Fruit fly (Drosophila melanogaster) whole organism, larva: ENCODE measurements around the gene CG1703.
"Not testable (repeated sequence)": the region's sequence is repeated elsewhere in the genome, so short reads cannot be mapped to it uniquely, and the experiment has no call there.

Experiments used
- noc ChIP-seq: fragments of 200-800 bp; sonication (Bioruptor generic); optimal IDR thresholded peaks from 3 replicates; lab custom pipeline; 2019; ENCODE audit warnings: missing biosample characterization, mild to moderate bottlenecking, missing genetic modification characterization, moderate library complexity

CG1703 gene

DNA sequence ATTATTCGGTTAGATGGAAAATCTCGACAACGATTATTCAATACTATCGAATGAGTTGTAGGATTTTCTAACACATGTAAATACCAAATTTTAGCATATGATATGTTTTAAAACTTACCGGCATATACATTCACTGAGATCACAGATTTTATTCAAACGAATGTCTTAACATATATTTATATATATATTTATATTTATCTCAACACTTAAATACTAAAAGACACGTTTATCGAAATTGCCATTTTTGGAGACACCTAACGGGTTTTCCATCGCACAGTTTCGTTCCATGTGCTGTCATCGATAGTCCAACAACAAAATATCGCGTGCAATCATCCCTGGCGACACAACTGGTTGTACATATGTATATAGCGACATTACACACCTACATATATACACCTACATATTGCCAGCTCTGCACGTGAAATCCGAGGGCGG, at the start of gene CG1703, which contains the start of gene CG2247:
Gene CG1703, plus strand, starts transcription at position 283 of the 435 bp plus-strand sequence.
Gene CG2247, minus strand, starts transcription at position 8 of the 435 bp plus-strand sequence.
- peak; percentile 12 for TF ChIP-seq noc (tag; lab: Kevin White, UChicago)

DNA sequence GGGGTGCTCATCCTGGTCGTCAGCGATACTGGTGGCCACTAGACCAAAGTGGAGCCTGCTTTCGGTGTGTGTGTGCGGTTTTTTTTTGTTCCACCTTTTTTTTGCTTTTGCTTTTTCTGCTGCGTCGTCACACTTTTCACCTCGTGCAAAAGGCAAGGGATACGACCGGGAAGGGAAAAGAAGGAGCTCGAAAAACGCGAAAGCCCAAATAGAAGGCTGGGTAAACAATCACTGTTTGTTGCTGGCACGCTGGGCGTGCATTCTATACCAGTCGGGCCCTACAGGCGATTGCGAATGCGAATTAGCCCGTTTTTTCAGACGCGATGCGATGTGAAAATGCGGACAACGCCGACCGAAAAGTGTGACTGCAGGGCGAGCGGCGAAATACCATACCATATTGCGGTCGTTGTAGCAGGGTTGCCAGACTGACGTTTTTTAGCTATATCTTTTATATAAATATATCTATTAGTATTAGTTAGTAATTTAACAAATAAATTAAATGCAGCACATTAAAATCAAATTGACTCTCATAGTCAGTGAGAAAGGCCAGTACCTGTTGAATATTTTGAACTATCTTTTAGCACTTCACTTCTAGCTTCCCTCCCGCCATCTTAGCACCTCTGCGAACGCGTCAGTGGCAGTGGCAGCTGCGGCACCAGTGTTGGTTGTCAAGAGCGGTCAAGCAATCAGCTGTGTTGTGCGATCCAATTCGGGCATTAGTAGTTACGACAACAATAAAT, 41.6 kb upstream of the CG1703 start, which contains the start of the genes Polr2A and CG11699:
Gene Polr2A, minus strand, starts transcription at position 371 of the 740 bp plus-strand sequence.
Gene CG11699, plus strand, starts transcription at position 666 of the 740 bp plus-strand sequence.
- TF ChIP-seq noc (tag; lab: Kevin White, UChicago), result peak; percentile 67

DNA sequence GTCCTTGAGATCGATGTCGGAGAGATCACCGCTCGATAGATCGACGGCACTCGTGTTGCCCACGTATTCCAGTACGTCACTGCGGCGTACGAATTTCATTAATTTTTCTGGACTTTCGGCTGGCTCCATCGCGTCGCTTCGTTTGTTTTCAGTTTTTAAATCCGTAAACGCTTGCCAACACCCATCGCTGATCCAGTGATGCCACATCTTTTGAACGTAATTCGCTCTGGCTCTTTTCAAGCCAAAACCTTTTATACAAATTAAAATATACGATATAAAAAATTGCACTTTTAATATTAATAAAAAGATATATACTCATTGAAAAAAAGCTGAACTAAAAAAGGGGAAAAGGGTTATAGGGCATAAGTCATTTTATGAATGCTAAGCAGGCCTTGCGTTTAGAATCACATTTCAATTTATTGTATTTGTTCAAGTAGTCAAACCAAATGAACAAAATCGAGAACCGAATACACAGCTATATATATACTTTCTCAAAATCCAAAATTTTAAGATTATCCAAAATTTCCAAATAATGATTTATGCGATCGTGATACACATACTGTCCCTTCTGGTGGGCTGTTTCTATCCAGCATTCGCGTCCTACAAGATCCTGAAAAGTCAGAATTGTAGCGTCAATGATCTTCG, 39.3 kb upstream of the CG1703 start, which contains the start of the genes Kmn1 and Reepl1:
Gene Kmn1, minus strand, starts transcription at position 173 of the 645 bp plus-strand sequence.
Gene Reepl1, plus strand, starts transcription at position 438 of the 645 bp plus-strand sequence.
- TF ChIP-seq noc (tag; lab: Kevin White, UChicago), result no peak

DNA sequence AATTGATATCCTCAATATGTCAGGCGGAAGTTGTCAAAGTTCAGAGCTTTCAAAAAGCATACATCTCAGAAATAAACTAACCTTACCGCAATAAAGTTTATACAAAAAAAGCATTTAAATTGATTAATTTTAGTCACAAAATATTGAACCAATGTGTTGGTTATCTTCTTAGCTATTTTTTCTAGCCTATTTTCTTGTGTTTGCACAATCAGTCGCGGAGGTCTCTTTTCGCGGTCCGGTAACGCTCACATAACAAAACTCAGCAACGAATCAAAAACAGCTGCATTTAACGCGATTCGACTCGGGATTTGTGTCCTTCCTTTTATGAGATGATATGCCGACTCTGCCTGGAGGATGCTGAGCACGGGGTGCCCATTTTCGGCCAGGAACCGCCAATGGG, 38.2 kb upstream of the CG1703 start, which contains the start of gene CG11696:
Gene CG11696, plus strand, starts transcription at position 203 of the 400 bp plus-strand sequence.
- no peak for TF ChIP-seq noc (tag; lab: Kevin White, UChicago)

DNA sequence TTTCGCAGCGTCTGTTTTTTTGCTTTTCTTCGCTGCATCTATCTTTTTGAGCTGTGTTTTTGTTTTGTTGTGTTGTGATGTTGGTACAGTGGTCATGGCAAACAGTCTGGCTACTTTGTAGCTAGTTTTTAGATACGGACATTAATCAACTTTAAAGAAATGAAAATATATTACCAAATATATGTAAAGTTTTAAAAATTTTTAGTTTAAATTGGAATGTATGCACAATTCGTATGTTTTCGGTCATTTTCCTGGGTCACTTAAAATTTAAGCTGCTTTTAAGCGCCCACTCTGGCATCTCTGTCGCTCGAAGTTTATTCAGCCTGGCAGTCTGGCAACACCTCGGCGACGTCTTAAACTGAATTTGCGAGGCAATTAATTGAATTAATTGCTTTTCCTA, 35.2 kb upstream of the CG1703 start, which contains the start of gene CG11695:
Gene CG11695, plus strand, starts transcription at position 344 of the 400 bp plus-strand sequence.
- peak; percentile 54 for TF ChIP-seq noc (tag; lab: Kevin White, UChicago)

DNA sequence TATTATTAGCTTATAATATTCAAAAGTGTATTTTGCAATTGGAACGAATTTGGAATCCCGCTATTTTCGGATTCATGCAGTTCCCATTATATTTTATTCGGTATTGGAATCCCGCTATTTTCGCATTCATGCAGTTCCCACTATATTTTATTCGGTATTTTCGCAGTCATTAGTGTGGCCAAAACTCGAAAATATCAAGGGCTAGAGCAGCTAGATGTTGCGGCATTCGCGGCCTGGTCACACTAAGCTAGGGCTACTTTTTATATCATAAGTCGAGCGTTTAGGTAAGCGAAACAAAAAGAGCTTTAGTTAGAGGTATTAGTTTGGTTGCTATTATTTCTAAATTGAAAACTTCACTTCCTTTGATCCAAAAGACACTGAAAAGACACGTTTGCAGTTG, 32.9 kb upstream of the CG1703 start:
- TF ChIP-seq noc (tag; lab: Kevin White, UChicago), result no peak

DNA sequence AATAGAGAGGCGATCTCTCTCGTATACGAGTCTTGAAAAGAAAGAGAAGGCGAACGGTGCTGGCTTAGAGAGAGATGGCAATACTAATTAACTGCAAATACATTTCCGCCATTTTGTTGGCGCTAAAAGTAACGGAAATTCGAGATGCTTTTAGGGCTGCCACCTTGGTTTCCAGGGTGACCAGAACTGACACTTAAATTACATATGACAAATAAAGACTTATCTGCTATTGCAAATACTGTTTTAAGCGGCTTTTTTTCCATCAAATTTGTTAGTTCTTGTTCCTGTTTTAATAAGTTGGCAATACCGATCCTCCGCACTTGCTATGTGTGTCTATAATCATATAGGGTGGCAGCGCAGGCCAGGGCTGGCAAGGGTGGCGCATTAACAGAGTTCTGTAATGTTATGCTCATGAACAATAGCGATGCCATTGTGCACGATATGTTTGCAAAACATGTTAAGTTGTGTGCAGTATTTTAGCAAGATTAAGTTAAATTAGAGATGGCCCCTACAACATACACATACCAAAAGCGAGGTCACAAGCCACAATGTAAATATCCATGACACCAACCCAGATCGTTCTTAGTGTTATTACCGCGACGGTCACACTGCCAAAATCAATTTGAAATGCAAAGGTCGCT, 31.4 kb upstream of the CG1703 start, which contains the start of gene nod:
Gene nod, plus strand, starts transcription at position 573 of the 641 bp plus-strand sequence.
- TF ChIP-seq noc (tag; lab: Kevin White, UChicago), result peak; percentile 47

DNA sequence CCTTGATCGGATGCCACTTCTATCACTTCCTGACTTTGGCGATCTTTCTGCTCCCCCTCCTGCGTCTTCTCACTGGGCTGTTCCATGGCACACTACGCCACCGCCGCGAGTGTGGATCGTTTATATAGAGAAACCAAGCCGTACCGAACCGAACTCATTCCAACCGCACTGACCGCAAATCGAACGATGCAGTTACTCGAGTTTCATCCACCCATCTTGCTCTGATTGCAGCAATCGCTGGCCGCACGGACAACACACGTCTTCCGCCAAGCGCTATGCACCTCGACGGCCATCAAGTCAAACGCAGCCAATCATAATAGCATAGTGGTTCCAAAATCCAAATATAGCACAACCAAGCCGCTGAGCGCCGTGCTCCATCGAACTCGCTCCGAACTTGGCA, 27.7 kb upstream of the CG1703 start, which contains the start of gene pkm:
Gene pkm, minus strand, starts transcription at position 101 of the 400 bp plus-strand sequence.
- no peak for TF ChIP-seq noc (tag; lab: Kevin White, UChicago)

DNA sequence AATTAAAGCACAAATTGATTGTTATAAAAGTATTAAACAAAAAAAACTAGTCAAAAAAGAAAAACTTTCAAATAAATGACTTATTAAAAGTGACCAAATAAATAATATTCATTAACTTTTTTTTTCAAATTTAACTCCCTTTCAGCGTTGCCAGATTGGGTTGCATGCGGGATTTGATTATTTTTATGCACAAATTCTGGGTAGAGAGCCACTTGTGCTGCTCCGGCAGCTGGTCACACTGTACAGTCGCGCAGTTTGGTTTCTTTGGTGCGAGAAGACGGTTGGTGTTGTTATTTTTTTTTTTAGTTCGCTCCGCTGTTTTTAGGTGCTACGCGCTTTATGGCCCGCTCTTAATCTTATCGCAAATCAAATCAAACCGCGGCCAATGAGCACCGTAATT, 12.1 kb upstream of the CG1703 start, which contains the start of gene rho-4:
Gene rho-4, plus strand, starts transcription at position 250 of the 400 bp plus-strand sequence.
- not testable (repeated sequence) for TF ChIP-seq noc (tag; lab: Kevin White, UChicago)

DNA sequence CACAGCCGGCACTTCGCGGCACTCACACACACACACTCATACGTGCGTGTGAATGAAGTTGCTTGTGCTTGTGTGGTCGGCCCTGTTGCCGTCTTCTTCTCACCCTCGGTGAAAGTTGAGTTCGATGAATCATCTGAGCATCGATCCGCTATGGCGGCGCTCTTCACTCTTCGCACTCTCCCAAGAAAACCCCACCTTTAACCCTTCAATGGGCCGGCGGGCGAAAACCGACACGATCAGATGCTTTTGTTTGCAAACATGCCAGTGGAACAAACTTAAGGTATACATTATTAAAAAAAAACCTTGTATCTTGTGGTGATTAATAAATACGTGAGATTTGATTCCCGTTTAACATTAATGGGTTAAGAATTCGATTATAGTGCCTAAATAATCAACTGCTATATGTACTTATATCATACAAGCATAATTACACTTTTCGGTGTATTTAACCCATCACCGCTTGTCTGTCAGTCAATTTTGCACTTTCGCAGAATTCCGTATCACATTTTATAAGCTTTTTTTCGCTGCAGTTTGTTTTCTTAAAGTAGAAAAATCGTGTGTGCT, 10.8 kb upstream of the CG1703 start:
- TF ChIP-seq noc (tag; lab: Kevin White, UChicago), result no peak

DNA sequence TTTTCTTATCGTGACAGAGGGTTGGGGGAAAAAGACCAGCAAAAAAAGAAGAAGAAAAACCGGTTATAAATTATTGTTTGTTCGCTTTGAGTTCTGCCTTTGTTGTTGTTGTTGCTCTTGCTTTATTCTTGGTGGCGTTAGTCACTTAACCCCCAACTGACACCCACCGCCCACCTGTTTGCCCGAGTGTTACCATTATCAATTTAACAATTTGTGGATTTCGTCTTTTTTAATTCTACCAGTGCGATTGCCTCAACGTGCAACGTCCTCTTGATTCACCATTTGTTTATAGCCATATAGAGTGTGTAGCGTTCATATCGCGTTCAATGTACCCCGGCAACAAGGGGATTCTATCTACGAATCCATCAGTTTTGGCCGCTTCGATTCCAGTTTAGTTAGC, 10.3 kb upstream of the CG1703 start:
- no peak for TF ChIP-seq noc (tag; lab: Kevin White, UChicago)

DNA sequence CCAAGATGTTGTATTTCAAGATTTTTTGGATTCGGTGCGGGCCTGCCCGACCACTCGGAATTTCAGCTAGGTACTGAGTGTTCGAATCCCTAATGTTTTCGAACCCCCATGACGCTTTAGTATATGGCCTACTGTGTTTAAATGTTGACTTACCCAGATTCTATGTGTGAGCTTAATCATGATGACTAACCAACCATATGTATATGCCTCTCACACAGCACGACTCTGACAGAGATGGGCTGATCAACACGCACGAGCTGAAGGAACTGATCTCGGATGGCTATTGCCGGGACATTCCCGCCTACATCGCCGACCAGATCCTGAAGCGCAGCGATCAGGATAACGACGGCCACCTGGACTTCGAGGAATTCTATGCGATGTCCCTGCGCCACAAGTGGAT, 7.6 kb upstream of the CG1703 start, which contains the start of gene CG2533:
Gene CG2533, minus strand, starts transcription at position 101 of the 400 bp plus-strand sequence.
- TF ChIP-seq noc (tag; lab: Kevin White, UChicago), result no peak

DNA sequence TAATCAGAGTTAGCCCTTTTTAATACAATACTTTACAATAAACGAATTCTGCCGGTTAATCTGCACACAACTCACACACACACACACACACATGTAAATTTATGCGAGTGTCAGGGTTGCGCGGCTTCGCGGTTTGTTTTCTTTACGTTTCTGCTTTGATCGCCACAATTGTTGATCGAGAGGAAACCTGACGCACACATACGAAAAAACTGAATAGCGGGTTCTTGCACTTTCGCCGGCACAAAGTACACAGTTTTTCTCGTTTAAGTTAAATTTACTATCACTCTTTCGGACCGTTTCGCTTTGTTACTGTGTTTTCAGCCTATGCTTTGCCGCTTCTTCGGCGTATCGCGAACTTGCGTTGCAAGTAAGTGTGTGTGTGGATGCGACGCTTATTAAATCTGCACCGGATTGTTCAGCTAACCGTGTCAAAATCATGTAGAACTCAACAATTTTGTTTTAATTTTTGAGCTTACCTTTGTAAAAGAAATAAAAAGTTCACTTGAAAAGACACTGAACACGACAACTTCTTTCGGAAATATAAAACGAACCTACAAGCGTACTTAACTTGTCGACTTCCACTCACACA, 577 bp upstream of the CG1703 start:
- no peak for TF ChIP-seq noc (tag; lab: Kevin White, UChicago)
